Fruit fly (Drosophila melanogaster) whole organism, embryonic: ENCODE results near the gene CG10383.

Experiments used
- CG10267 ChIP-seq: fragments of 200-800 bp; sonication (Bioruptor generic); optimal IDR thresholded peaks from 2 replicates; lab custom pipeline; 2018; ENCODE audit warnings: missing biosample characterization, mild to moderate bottlenecking, missing genetic modification characterization, moderate library complexity
- CG10274 ChIP-seq: fragments of 200-800 bp; sonication (Bioruptor generic); optimal IDR thresholded peaks from 3 replicates; lab custom pipeline; 2017; ENCODE audit warnings: missing biosample characterization, mild to moderate bottlenecking, missing genetic modification characterization
- CG11560 ChIP-seq: fragments of 200-800 bp; sonication (Bioruptor generic); IDR thresholded peaks from 3 replicates; pipeline ENCODE4 v1.3.6; 2022; ENCODE audit warnings: missing biosample characterization, missing genetic modification characterization
- CG13775 ChIP-seq: fragments of 200-800 bp; sonication (Bioruptor generic); optimal IDR thresholded peaks from 3 replicates; lab custom pipeline; 2017; ENCODE audit warnings: missing biosample characterization, mild to moderate bottlenecking, missing genetic modification characterization
- CG14441 ChIP-seq: fragments of 200-800 bp; sonication (Bioruptor generic); IDR thresholded peaks from 2 replicates; pipeline ENCODE4 v1.3.6; 2022; ENCODE audit warnings: missing biosample characterization, missing genetic modification characterization
- CG14965 ChIP-seq: fragments of 200-800 bp; sonication (Bioruptor generic); optimal IDR thresholded peaks from 2 replicates; lab custom pipeline; 2016; ENCODE audit warnings: missing biosample characterization, missing genetic modification characterization, borderline replicate concordance
- CG17912 ChIP-seq: fragments of 200-800 bp; sonication (Bioruptor generic); optimal IDR thresholded peaks from 2 replicates; lab custom pipeline; 2018; ENCODE audit warnings: missing biosample characterization, mild to moderate bottlenecking, missing genetic modification characterization
- CG18476 ChIP-seq: fragments of 200-800 bp; sonication (Bioruptor generic); optimal IDR thresholded peaks from 2 replicates; lab custom pipeline; 2016; ENCODE audit warnings: missing biosample characterization, mild to moderate bottlenecking, missing genetic modification characterization
- CG30431 ChIP-seq: fragments of 200-800 bp; sonication (Bioruptor generic); optimal IDR thresholded peaks from 2 replicates; lab custom pipeline; 2017; ENCODE audit warnings: missing biosample characterization, missing genetic modification characterization
- CG32767 ChIP-seq: fragments of 200-800 bp; sonication (Bioruptor generic); IDR thresholded peaks from 2 replicates; pipeline ENCODE4 v1.3.6; 2022; ENCODE audit warnings: missing biosample characterization, missing genetic modification characterization
- CG32772 ChIP-seq: fragments of 200-800 bp; sonication (Bioruptor generic); IDR thresholded peaks from 2 replicates; pipeline ENCODE4 v1.3.6; 2022; ENCODE audit warnings: missing biosample characterization, missing genetic modification characterization
- CG4404 ChIP-seq: fragments of 200-800 bp; sonication (Bioruptor generic); IDR thresholded peaks from 2 replicates; pipeline ENCODE4 v1.3.6; 2022; ENCODE audit warnings: missing biosample characterization, missing genetic modification characterization
- CG6254 ChIP-seq: fragments of 200-800 bp; sonication (Bioruptor generic); optimal IDR thresholded peaks from 3 replicates; lab custom pipeline; 2017; ENCODE audit warnings: mild to moderate bottlenecking, missing biosample characterization, missing genetic modification reagents, missing genetic modification characterization
- CG7745 ChIP-seq: fragments of 200-800 bp; sonication (Bioruptor generic); optimal IDR thresholded peaks from 2 replicates; lab custom pipeline; 2018; ENCODE audit warnings: missing biosample characterization, mild to moderate bottlenecking, missing genetic modification characterization, moderate library complexity
- CG9727 ChIP-seq: fragments of 200-800 bp; sonication (Bioruptor generic); optimal IDR thresholded peaks from 3 replicates; lab custom pipeline; 2017; ENCODE audit warnings: missing biosample characterization, mild to moderate bottlenecking, missing genetic modification characterization
- Fer2 ChIP-seq: fragments of 200-800 bp; sonication (Bioruptor generic); optimal IDR thresholded peaks from 2 replicates; lab custom pipeline; 2018; ENCODE audit warnings: missing biosample characterization, mild to moderate bottlenecking, missing genetic modification characterization, moderate library complexity
- Gsc ChIP-seq: fragments of 200-800 bp; sonication (Bioruptor generic); IDR thresholded peaks from 2 replicates; pipeline ENCODE4 v1.3.6; 2022; ENCODE audit warnings: missing biosample characterization, missing genetic modification characterization
- Hmx ChIP-seq: fragments of 200-800 bp; sonication (Bioruptor generic); optimal IDR thresholded peaks from 2 replicates; lab custom pipeline; 2016; ENCODE audit warnings: missing biosample characterization, missing genetic modification characterization
- Neu2 ChIP-seq: fragments of 200-800 bp; sonication (Bioruptor generic); optimal IDR thresholded peaks from 3 replicates; lab custom pipeline; 2016; ENCODE audit warnings: missing biosample characterization, missing genetic modification characterization, borderline replicate concordance
- Opbp ChIP-seq: fragments of 200-800 bp; sonication (Bioruptor generic); IDR thresholded peaks from 3 replicates; pipeline ENCODE4 v1.3.6; 2022; ENCODE audit warnings: missing biosample characterization, missing genetic modification characterization; ENCODE audit not compliant: partially characterized antibody
- Sry-δ ChIP-seq: fragments of 200-800 bp; sonication (Bioruptor generic); optimal IDR thresholded peaks from 2 replicates; lab custom pipeline; 2016; ENCODE audit warnings: missing biosample characterization, missing genetic modification characterization
- Stat92E ChIP-seq, 3 experiments: fragments of >200 bp in 2 of 3; fragments of 200-800 bp in 1 of 3; sonication (Bioruptor generic) in 1 of 3; optimal IDR thresholded peaks; 2 replicates each; lab custom pipeline; 2017 to 2019; ENCODE audit warnings: missing biosample characterization in 3 of 3, missing genetic modification characterization in 3 of 3, mild to moderate bottlenecking in 1 of 3, moderate library complexity in 1 of 3
- Xbp1 ChIP-seq: fragments of 200-800 bp; sonication (Bioruptor generic); optimal IDR thresholded peaks from 3 replicates; lab custom pipeline; 2016; ENCODE audit warnings: missing biosample characterization, mild to moderate bottlenecking, missing genetic modification characterization
- Xrp1 ChIP-seq: fragments of 200-800 bp; sonication (Bioruptor generic); IDR thresholded peaks from 2 replicates; pipeline ENCODE4 v1.3.6; 2022; ENCODE audit warnings: missing biosample characterization, missing genetic modification characterization
- en ChIP-seq: fragments of 200-800 bp; sonication (Bioruptor generic); optimal IDR thresholded peaks from 2 replicates; lab custom pipeline; 2016; ENCODE audit warnings: missing biosample characterization, missing genetic modification characterization
- eve ChIP-seq, 2 experiments: fragments of >200 bp; optimal IDR thresholded peaks; 2 replicates each; lab custom pipeline; 2017; ENCODE audit warnings: missing biosample characterization in 2 of 2, missing genetic modification characterization in 2 of 2
- gce ChIP-seq: fragments of 200-800 bp; sonication (Bioruptor generic); IDR thresholded peaks from 3 replicates; pipeline ENCODE4 v1.3.6; 2022; ENCODE audit warnings: missing biosample characterization, missing genetic modification characterization
- gem ChIP-seq: fragments of 200-800 bp; sonication (Bioruptor generic); optimal IDR thresholded peaks from 2 replicates; lab custom pipeline; 2019; ENCODE audit warnings: missing biosample characterization, mild to moderate bottlenecking, missing genetic modification characterization, moderate library complexity
- jing ChIP-seq: fragments of 200-800 bp; sonication (Bioruptor generic); optimal IDR thresholded peaks from 2 replicates; lab custom pipeline; 2018; ENCODE audit warnings: missing biosample characterization, mild to moderate bottlenecking, missing genetic modification characterization
- kah ChIP-seq: fragments of 200-800 bp; sonication (Bioruptor generic); optimal IDR thresholded peaks from 2 replicates; lab custom pipeline; 2018; ENCODE audit warnings: missing biosample characterization, mild to moderate bottlenecking, missing genetic modification characterization
- run ChIP-seq: fragments of 200-800 bp; sonication (Bioruptor generic); optimal IDR thresholded peaks from 3 replicates; lab custom pipeline; 2018; ENCODE audit warnings: missing biosample characterization, mild to moderate bottlenecking, missing genetic modification characterization
- seq ChIP-seq: fragments of 200-800 bp; sonication (Bioruptor generic); IDR thresholded peaks from 2 replicates; pipeline ENCODE4 v1.3.6; 2022; ENCODE audit warnings: missing biosample characterization, missing genetic modification characterization
- slbo ChIP-seq: fragments of 200-800 bp; sonication (Bioruptor generic); IDR thresholded peaks from 2 replicates; pipeline ENCODE4 v1.3.6; 2022; ENCODE audit warnings: missing biosample characterization, missing genetic modification characterization
- sqz ChIP-seq: fragments of 200-800 bp; sonication (Bioruptor generic); optimal IDR thresholded peaks from 3 replicates; lab custom pipeline; 2018; ENCODE audit warnings: missing biosample characterization, mild to moderate bottlenecking, missing genetic modification characterization
- tll ChIP-seq, 2 experiments: fragments of 200-800 bp in 1 of 2; fragments of >200 bp in 1 of 2; sonication (Bioruptor generic) in 1 of 2; optimal IDR thresholded peaks; 2 replicates each; lab custom pipeline; 2017 to 2019; ENCODE audit warnings: missing biosample characterization in 2 of 2, missing genetic modification characterization in 2 of 2, mild to moderate bottlenecking in 1 of 2, moderate library complexity in 1 of 2

CG10383 gene

DNA sequence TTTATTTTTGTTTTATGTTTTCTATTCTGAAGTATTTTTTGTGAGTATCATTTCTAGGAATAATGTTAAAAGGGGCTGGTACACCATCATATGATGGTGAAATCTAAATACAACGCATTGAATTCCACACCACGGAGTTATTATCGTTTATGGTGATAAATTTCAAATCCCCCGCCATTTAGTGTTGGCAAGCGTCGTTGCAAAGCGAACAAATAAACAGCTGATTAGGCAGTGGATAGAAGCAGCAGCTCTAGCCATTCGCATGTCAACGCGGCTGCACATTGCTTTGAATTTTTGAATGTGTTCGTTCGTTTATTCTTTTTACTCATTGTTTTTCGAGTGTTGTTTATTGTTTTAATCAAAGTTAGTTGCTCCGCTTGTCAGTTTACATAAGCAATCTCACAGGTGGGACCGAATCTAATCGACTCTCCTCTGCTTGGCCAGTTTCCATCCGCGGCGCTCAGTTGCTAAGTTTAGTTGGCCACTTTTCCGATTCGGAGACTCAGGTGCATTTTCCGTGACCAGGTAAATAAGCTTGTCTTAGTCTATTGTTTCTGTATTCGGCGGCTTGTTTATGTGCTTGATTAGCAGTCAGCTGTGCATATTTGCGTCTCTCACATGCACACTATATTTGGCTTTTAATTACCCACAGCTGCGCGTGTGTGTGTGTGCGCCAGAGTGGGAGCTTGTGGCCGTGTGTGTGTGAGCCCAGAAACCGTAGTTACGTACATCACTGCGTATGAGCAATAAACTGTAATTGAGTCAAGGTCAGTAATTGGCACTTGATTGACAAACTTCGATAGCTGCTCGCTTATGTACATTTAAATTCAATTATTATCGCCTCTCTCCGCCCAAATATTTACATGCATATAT is 18.2 kb downstream of the CG10383 start, which contains the start of the genes Mst36Fa and CG31751 (continued):
- peak; percentile 60 for TF ChIP-seq CG32767
- TF ChIP-seq Sry-δ (GFP tag; lab: Kevin White, UChicago) = peak; percentile 29
- TF ChIP-seq CG10267 (tag; lab: Kevin White, UChicago) = peak; percentile 90
- TF ChIP-seq, all 482 proteins: peak for 349

DNA sequence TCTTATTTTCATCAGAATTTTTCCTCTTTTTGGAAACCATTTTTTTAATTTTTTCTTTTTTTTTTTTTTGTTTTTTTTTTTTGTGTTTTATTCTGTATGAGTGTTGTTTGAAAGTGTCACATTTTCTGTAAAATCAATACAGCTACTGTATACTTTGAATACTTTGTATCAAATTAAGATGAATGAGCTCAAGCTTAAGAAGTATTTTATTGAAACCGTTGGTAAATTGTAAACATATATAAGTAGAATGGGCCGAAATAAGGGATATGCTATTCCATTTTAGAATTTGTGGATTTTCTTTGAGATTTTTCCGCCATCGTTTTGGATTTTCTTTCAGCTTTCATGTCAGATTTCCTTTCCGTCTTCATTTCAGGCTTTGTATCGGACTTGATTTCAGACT is 20.4 kb downstream of the CG10383 start, which contains the start of gene Mst36Fb:
Gene Mst36Fb, minus strand, starts transcription at position 101 of the 400 bp plus-strand sequence.
- TF ChIP-seq CG6254 (GFP tag; lab: Kevin White, UChicago) (no peak), gce (GFP tag; lab: Robert Waterston, UW) (no peak)

DNA sequence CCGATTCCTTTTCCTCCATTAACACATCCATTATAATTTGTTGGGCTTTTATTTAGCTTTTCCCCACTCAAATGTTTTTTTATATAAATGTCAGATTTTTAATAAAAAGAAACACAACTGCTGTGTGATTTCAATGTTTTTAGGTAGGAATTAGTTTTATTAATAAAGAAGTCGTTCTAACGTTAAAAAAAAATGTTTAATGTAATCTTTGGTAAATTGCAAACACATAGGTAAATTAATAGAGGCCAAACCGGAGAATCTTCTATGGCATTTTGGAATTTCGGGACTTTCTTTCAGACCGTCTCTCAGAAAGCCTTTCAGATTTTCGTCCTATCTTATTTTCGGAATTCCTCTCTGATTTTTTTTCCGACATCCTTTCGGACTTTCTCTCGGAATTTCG is 22.2 kb downstream of the CG10383 start, which contains the start of gene CG43339:
Gene CG43339, minus strand, starts transcription at position 101 of the 400 bp plus-strand sequence.
- no peak for TF ChIP-seq jing (GFP tag; lab: Kevin White, UChicago)
- TF ChIP-seq run (tag; lab: Kevin White, UChicago) = no peak
- no peak for TF ChIP-seq CG14965 (GFP tag; lab: Kevin White, UChicago)
- no peak for TF ChIP-seq CG11560 (tag; lab: Robert Waterston, UW)
- TF ChIP-seq CG32767 = no peak
- no peak for TF ChIP-seq Fer2 (tag; lab: Kevin White, UChicago)
- no peak for TF ChIP-seq Xbp1
- no peak for TF ChIP-seq kah (GFP tag; lab: Kevin White, UChicago)
- TF ChIP-seq CG13775 (GFP tag; lab: Kevin White, UChicago) = no peak
- no peak for TF ChIP-seq Gsc
- no peak for TF ChIP-seq CG18476 (GFP tag; lab: Kevin White, UChicago)
- no peak for TF ChIP-seq Opbp (GFP tag; lab: Robert Waterston, UW)
- TF ChIP-seq CG4404 = no peak
- TF ChIP-seq slbo (GFP tag; lab: Robert Waterston, UW) = no peak
- TF ChIP-seq CG10274 (GFP tag; lab: Kevin White, UChicago) = no peak
- no peak for TF ChIP-seq Hmx
- TF ChIP-seq, all 482 proteins: peak for 0

- TF ChIP-seq CG30431 (GFP tag; lab: Kevin White, UChicago) (no peak), seq (no peak), tll (GFP tag; optimal IDR thresholded peaks at IDR 0.05; lab: Kevin White, UChicago) (no peak), Xrp1 (GFP tag; lab: Robert Waterston, UW) (no peak), CG32772 (no peak), en (GFP tag; lab: Kevin White, UChicago) (no peak), eve (GFP tag; optimal IDR thresholded peaks at IDR 0.05; lab: Kevin White, UChicago) (no peak), Neu2 (GFP tag; lab: Kevin White, UChicago) (no peak), CG14441 (no peak), CG9727 (GFP tag; lab: Kevin White, UChicago) (no peak), CG17912 (no peak), gem (no peak), Stat92E (GFP tag; optimal IDR thresholded peaks at IDR 0.05; lab: Kevin White, UChicago) (no peak), CG7745 (tag; lab: Kevin White, UChicago) (no peak), sqz (GFP tag; lab: Kevin White, UChicago) (no peak)
These were observed 24.3 kb downstream of the CG10383 start, which contains the start of gene CG43338 for dm6 chr2L:18671146-18671545. TSS of gene CG43338 (minus strand) at chr2L:18671246.
